Fruit fly (Drosophila melanogaster) whole organism, prepupa: ENCODE results near the gene Shc.
A peak's percentile ranks its signal among the peaks of the same experiment; 100 is the strongest.

Experiments used
- Blimp-1 ChIP-seq: fragments of 200-800 bp; sonication (Bioruptor generic); optimal IDR thresholded peaks from 3 replicates; lab custom pipeline; 2017; ENCODE audit warnings: missing biosample characterization, missing genetic modification characterization, mild to moderate bottlenecking, moderate library complexity, missing genetic modification reagents
- CG10669 ChIP-seq: fragments of 200-800 bp; sonication (Bioruptor generic); optimal IDR thresholded peaks from 3 replicates; lab custom pipeline; 2018; ENCODE audit warnings: missing biosample characterization, mild to moderate bottlenecking, missing genetic modification characterization, moderate library complexity
- CG11294 ChIP-seq: fragments of 200-800 bp; sonication (Bioruptor generic); IDR thresholded peaks from 2 replicates; pipeline ENCODE4 v1.3.6; 2022; ENCODE audit warnings: missing biosample characterization, missing genetic modification characterization
- CG11902 ChIP-seq: fragments of 200-800 bp; sonication (Bioruptor generic); optimal IDR thresholded peaks from 3 replicates; lab custom pipeline; 2016; ENCODE audit warnings: missing biosample characterization, missing genetic modification characterization
- CG15336 ChIP-seq: fragments of 200-800 bp; sonication (Bioruptor generic); IDR thresholded peaks from 2 replicates; pipeline ENCODE4 v1.3.6; 2022; ENCODE audit warnings: missing biosample characterization, missing genetic modification characterization
- CG1621 ChIP-seq: fragments of 200-800 bp; sonication (Bioruptor generic); optimal IDR thresholded peaks from 3 replicates; lab custom pipeline; 2018; ENCODE audit warnings: missing biosample characterization, mild to moderate bottlenecking, missing genetic modification characterization
- CG16779 ChIP-seq: fragments of 200-800 bp; sonication (Bioruptor generic); optimal IDR thresholded peaks from 3 replicates; lab custom pipeline; 2017; ENCODE audit warnings: missing biosample characterization, mild to moderate bottlenecking, missing genetic modification characterization
- CG3032 ChIP-seq: fragments of 200-800 bp; optimal IDR thresholded peaks from 2 replicates; lab custom pipeline; 2019; ENCODE audit warnings: missing biosample characterization, mild to moderate bottlenecking, missing genetic modification characterization, moderate library complexity
- CG31627 ChIP-seq: fragments of 200-800 bp; sonication (Bioruptor generic); optimal IDR thresholded peaks from 3 replicates; lab custom pipeline; 2016; ENCODE audit warnings: missing biosample characterization, missing genetic modification characterization
- CG32006 ChIP-seq: fragments of 200-800 bp; sonication (Bioruptor generic); optimal IDR thresholded peaks from 3 replicates; lab custom pipeline; 2017; ENCODE audit warnings: missing biosample characterization, mild to moderate bottlenecking, missing genetic modification characterization
- CG34406 ChIP-seq: fragments of 200-800 bp; sonication (Bioruptor generic); optimal IDR thresholded peaks from 3 replicates; lab custom pipeline; 2016; ENCODE audit warnings: missing biosample characterization, missing genetic modification characterization
- CG3919 ChIP-seq: fragments of 200-800 bp; sonication (Bioruptor generic); optimal IDR thresholded peaks from 3 replicates; lab custom pipeline; 2016; ENCODE audit warnings: missing biosample characterization, missing genetic modification characterization
- CG4318 ChIP-seq: fragments of 200-800 bp; sonication (Bioruptor generic); optimal IDR thresholded peaks from 3 replicates; lab custom pipeline; 2017; ENCODE audit warnings: missing biosample characterization, mild to moderate bottlenecking, missing genetic modification characterization
- CG6163 ChIP-seq: fragments of 200-800 bp; sonication (Bioruptor generic); IDR thresholded peaks from 3 replicates; pipeline ENCODE4 v1.3.6; 2022; ENCODE audit warnings: missing biosample characterization, missing genetic modification characterization
- CG6276 ChIP-seq: fragments of 200-800 bp; sonication (Bioruptor generic); optimal IDR thresholded peaks from 2 replicates; lab custom pipeline; 2017; ENCODE audit warnings: missing biosample characterization, mild to moderate bottlenecking, missing genetic modification characterization
- CG6792 ChIP-seq: fragments of 200-800 bp; sonication (Bioruptor generic); optimal IDR thresholded peaks from 3 replicates; lab custom pipeline; 2016; ENCODE audit warnings: missing biosample characterization, missing genetic modification characterization
- CG6808 ChIP-seq: fragments of 200-800 bp; sonication (Bioruptor generic); optimal IDR thresholded peaks from 3 replicates; lab custom pipeline; 2017; ENCODE audit warnings: missing biosample characterization, missing genetic modification characterization, mild to moderate bottlenecking, moderate library complexity, missing genetic modification reagents
- CG6854 ChIP-seq: fragments of 200-800 bp; sonication (Bioruptor generic); optimal IDR thresholded peaks from 2 replicates; lab custom pipeline; 2017; ENCODE audit warnings: missing biosample characterization, mild to moderate bottlenecking, missing genetic modification characterization
- CG7368 ChIP-seq: fragments of 200-800 bp; sonication (Bioruptor generic); optimal IDR thresholded peaks from 3 replicates; lab custom pipeline; 2016; ENCODE audit warnings: missing biosample characterization, missing genetic modification characterization
- CG8319 ChIP-seq: fragments of 200-800 bp; sonication (Bioruptor generic); optimal IDR thresholded peaks from 3 replicates; lab custom pipeline; 2016; ENCODE audit warnings: missing biosample characterization, missing genetic modification characterization
- CG8632 ChIP-seq: fragments of 200-800 bp; sonication (Bioruptor generic); optimal IDR thresholded peaks from 3 replicates; lab custom pipeline; 2016; ENCODE audit warnings: missing biosample characterization, missing genetic modification characterization
- CG9139 ChIP-seq: fragments of 200-800 bp; sonication (Bioruptor generic); optimal IDR thresholded peaks from 3 replicates; lab custom pipeline; 2017; ENCODE audit warnings: missing biosample characterization, mild to moderate bottlenecking, missing genetic modification characterization
- Eip75B ChIP-seq: fragments of 200-800 bp; sonication (Bioruptor generic); optimal IDR thresholded peaks from 3 replicates; lab custom pipeline; 2016; ENCODE audit warnings: missing biosample characterization, missing genetic modification characterization
- Eip78C ChIP-seq: fragments of 200-800 bp; sonication (Bioruptor generic); peaks from one replicate; lab custom pipeline; 2016; ENCODE audit warnings: missing biosample characterization, missing genetic modification characterization
- Ets21C ChIP-seq: fragments of 200-800 bp; sonication (Bioruptor generic); optimal IDR thresholded peaks from 3 replicates; lab custom pipeline; 2016; ENCODE audit warnings: missing biosample characterization, missing genetic modification characterization
- Ets96B ChIP-seq: fragments of 200-800 bp; optimal IDR thresholded peaks from 2 replicates; lab custom pipeline; 2019; ENCODE audit warnings: missing biosample characterization, mild to moderate bottlenecking, missing genetic modification characterization, moderate library complexity
- Gug ChIP-seq: fragments of 200-800 bp; sonication (Bioruptor generic); IDR thresholded peaks from 2 replicates; pipeline ENCODE4 v1.3.6; 2022; ENCODE audit warnings: missing biosample characterization, missing genetic modification characterization
- Hr38 ChIP-seq: sonication (Bioruptor generic); optimal IDR thresholded peaks from 2 replicates; lab custom pipeline; 2016; ENCODE audit warnings: missing biosample characterization, missing genetic modification characterization
- Hr39 ChIP-seq: fragments of 200-800 bp; sonication (Bioruptor generic); optimal IDR thresholded peaks from 2 replicates; lab custom pipeline; 2016; ENCODE audit warnings: missing biosample characterization, missing genetic modification characterization
- Hr4 ChIP-seq: fragments of 200-800 bp; sonication (Bioruptor generic); optimal IDR thresholded peaks from 3 replicates; lab custom pipeline; 2016; ENCODE audit warnings: missing biosample characterization, missing genetic modification characterization
- Met ChIP-seq: fragments of 200-800 bp; sonication (Bioruptor generic); optimal IDR thresholded peaks from 3 replicates; lab custom pipeline; 2016; ENCODE audit warnings: missing biosample characterization, missing genetic modification characterization
- Smox ChIP-seq: fragments of 200-800 bp; sonication (Bioruptor generic); optimal IDR thresholded peaks from 3 replicates; lab custom pipeline; 2016; ENCODE audit warnings: missing biosample characterization, missing genetic modification characterization
- Sox102F ChIP-seq: fragments of 200-800 bp; sonication (Bioruptor generic); optimal IDR thresholded peaks from 2 replicates; lab custom pipeline; 2016; ENCODE audit warnings: missing biosample characterization, mild to moderate bottlenecking, missing genetic modification characterization
- Sox15 ChIP-seq: fragments of 200-800 bp; sonication (Bioruptor generic); optimal IDR thresholded peaks from 3 replicates; lab custom pipeline; 2016; ENCODE audit warnings: missing biosample characterization, missing genetic modification characterization
- achi ChIP-seq: fragments of 200-800 bp; sonication (Bioruptor generic); optimal IDR thresholded peaks from 3 replicates; lab custom pipeline; 2016; ENCODE audit warnings: missing biosample characterization, missing genetic modification characterization
- dac ChIP-seq: fragments of 200-800 bp; sonication (Bioruptor generic); optimal IDR thresholded peaks from 2 replicates; lab custom pipeline; 2017; ENCODE audit warnings: missing biosample characterization, mild to moderate bottlenecking, missing genetic modification characterization
- eg ChIP-seq: fragments of 200-800 bp; sonication (Bioruptor generic); IDR thresholded peaks from 3 replicates; pipeline ENCODE4 v1.3.6; 2022; ENCODE audit warnings: missing biosample characterization, missing genetic modification characterization
- fd59A ChIP-seq: fragments of 200-800 bp; sonication (Bioruptor generic); optimal IDR thresholded peaks from 2 replicates; lab custom pipeline; 2017; ENCODE audit warnings: missing biosample characterization, mild to moderate bottlenecking, missing genetic modification characterization, missing genetic modification reagents
- fd85E ChIP-seq: fragments of 200-800 bp; sonication (Bioruptor generic); optimal IDR thresholded peaks from 3 replicates; lab custom pipeline; 2016; ENCODE audit warnings: missing biosample characterization, missing genetic modification characterization
- fkh ChIP-seq: fragments of 200-800 bp; sonication (Bioruptor generic); optimal IDR thresholded peaks from 3 replicates; lab custom pipeline; 2017; ENCODE audit warnings: missing biosample characterization, mild to moderate bottlenecking, missing genetic modification characterization, moderate library complexity
- lz ChIP-seq: fragments of 200-800 bp; sonication (Bioruptor generic); optimal IDR thresholded peaks from 3 replicates; lab custom pipeline; 2016; ENCODE audit warnings: missing biosample characterization, missing genetic modification characterization
- pdm3 ChIP-seq: fragments of 200-800 bp; sonication (Bioruptor generic); optimal IDR thresholded peaks from 3 replicates; lab custom pipeline; 2016; ENCODE audit warnings: missing biosample characterization, missing genetic modification characterization
- ss ChIP-seq, 2 experiments: fragments of 200-800 bp; sonication (Bioruptor generic); optimal IDR thresholded peaks; 2 replicates in 1 of 2; 3 replicates in 1 of 2; lab custom pipeline; 2017 to 2018; ENCODE audit warnings: mild to moderate bottlenecking in 2 of 2, missing biosample characterization in 2 of 2, missing genetic modification characterization in 2 of 2, moderate library complexity in 1 of 2
- svp ChIP-seq: fragments of 200-800 bp; sonication (Bioruptor generic); peaks from one replicate; lab custom pipeline; 2016; ENCODE audit warnings: missing biosample characterization, missing genetic modification characterization
- topi ChIP-seq: fragments of 200-800 bp; sonication (Bioruptor generic); optimal IDR thresholded peaks from 3 replicates; lab custom pipeline; 2016; ENCODE audit warnings: missing biosample characterization, missing genetic modification characterization
- vri ChIP-seq: fragments of 200-800 bp; sonication (Bioruptor generic); optimal IDR thresholded peaks from 3 replicates; lab custom pipeline; 2016; ENCODE audit warnings: missing biosample characterization, mild to moderate bottlenecking, missing genetic modification characterization

Shc gene

DNA sequence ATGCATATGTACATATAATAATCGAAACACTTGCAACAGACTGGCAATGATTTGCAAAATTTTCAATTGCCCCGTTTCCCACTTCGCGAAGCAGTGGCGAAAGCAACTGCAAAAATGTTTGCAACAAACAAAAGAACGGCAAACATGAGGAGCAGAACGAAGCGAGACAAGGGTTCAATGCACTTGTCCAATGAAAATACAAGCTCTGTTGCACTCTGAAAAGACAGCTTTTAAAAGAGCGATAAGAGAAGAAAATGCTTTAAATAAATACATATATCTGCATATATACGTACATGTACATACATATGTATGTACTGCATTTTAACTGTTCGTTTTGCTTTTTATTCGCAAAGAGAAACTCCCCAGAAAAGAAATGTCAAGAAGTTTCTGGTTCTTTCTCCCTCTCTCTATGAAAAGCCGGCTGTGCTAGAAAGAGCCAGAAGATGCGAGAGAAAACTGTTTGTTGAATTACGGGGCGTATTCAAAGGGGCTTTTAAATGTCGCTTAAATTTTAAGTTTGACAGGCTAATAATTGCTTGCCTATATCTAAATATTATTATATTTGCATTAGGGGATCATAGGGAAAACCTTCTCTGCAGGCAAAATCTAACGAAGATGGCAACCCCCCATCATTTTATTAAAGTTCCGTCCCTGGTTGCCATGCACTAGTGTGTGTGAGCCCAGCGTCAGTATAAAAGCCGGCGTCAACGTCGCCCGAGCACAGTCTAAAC, 43.3 kb upstream of the Shc start, which contains the start of gene Hsp27 (continued):
- TF ChIP-seq CG11902 (GFP tag; lab: Kevin White, UChicago) (peak; percentile 100), CG8319 (GFP tag; lab: Kevin White, UChicago) (peak; percentile 100), fkh (GFP tag; lab: Kevin White, UChicago) (peak; percentile 98), vri (GFP tag; lab: Kevin White, UChicago) (peak; percentile 99), pdm3 (peak; percentile 100), Ets96B (tag; lab: Kevin White, UChicago) (peak; percentile 100), Sox102F (GFP tag; lab: Kevin White, UChicago) (peak; percentile 100), CG4318 (GFP tag; lab: Kevin White, UChicago) (peak; percentile 100), Eip75B (GFP tag; lab: Kevin White, UChicago) (peak; percentile 100), CG8632 (GFP tag; lab: Kevin White, UChicago) (peak; percentile 100), CG31627 (GFP tag; lab: Kevin White, UChicago) (peak; percentile 99), Hr38 (GFP tag; lab: Kevin White, UChicago) (peak; percentile 70), topi (GFP tag; lab: Kevin White, UChicago) (peak; percentile 100), lz (peak; percentile 100), eg (GFP tag; lab: Robert Waterston, UW) (peak; percentile 100), fd59A (GFP tag; lab: Kevin White, UChicago) (peak; percentile 99), CG34406 (GFP tag; lab: Kevin White, UChicago) (peak; percentile 100), CG6808 (GFP tag; lab: Kevin White, UChicago) (peak; percentile 99), CG16779 (tag; lab: Kevin White, UChicago) (peak; percentile 99), CG6854 (GFP tag; lab: Kevin White, UChicago) (peak; percentile 100), Gug (GFP tag; lab: Robert Waterston, UW) (peak; percentile 100), Ets21C (peak; percentile 99), Met (GFP tag; lab: Kevin White, UChicago) (peak; percentile 100), Hr39 (peak; percentile 99), Sox15 (GFP tag; lab: Kevin White, UChicago) (peak; percentile 99), CG6276 (GFP tag; lab: Kevin White, UChicago) (peak; percentile 100), CG15336 (GFP tag; lab: Robert Waterston, UW) (peak; percentile 100), CG1621 (tag; lab: Kevin White, UChicago) (peak; percentile 99), Eip78C (GFP tag; lab: Kevin White, UChicago) (peak; percentile 100), CG6163 (GFP tag; lab: Robert Waterston, UW) (peak; percentile 100), CG7368 (GFP tag; lab: Kevin White, UChicago) (peak; percentile 100), fd85E (GFP tag; lab: Kevin White, UChicago) (peak; percentile 99), svp (peak; percentile 100), achi (GFP tag; lab: Kevin White, UChicago) (peak; percentile 99), ss (GFP tag; optimal IDR thresholded peaks at IDR 0.05; lab: Kevin White, UChicago) (peak; percentile 99)

- no peak for TF ChIP-seq Hr4 (GFP tag; lab: Kevin White, UChicago)
- TF ChIP-seq CG9139 (GFP tag; lab: Kevin White, UChicago) = no peak
- TF ChIP-seq CG6792 (GFP tag; lab: Kevin White, UChicago) = no peak
- no peak for TF ChIP-seq CG6854 (GFP tag; lab: Kevin White, UChicago)
- no peak for TF ChIP-seq Hr39
- TF ChIP-seq vri (GFP tag; lab: Kevin White, UChicago) = no peak
- no peak for TF ChIP-seq fkh (GFP tag; lab: Kevin White, UChicago)
- TF ChIP-seq Blimp-1 (GFP tag; lab: Kevin White, UChicago) = no peak
- TF ChIP-seq dac (GFP tag; lab: Kevin White, UChicago) = no peak
- TF ChIP-seq Smox (GFP tag; lab: Kevin White, UChicago) = no peak
- TF ChIP-seq CG6163 (GFP tag; lab: Robert Waterston, UW) = no peak
- TF ChIP-seq CG11902 (GFP tag; lab: Kevin White, UChicago) = no peak
- TF ChIP-seq CG15336 (GFP tag; lab: Robert Waterston, UW) = no peak
- no peak for TF ChIP-seq CG11294
- no peak for TF ChIP-seq CG32006 (GFP tag; lab: Kevin White, UChicago)
- TF ChIP-seq CG3032 = no peak
- no peak for TF ChIP-seq eg (GFP tag; lab: Robert Waterston, UW)
- no peak for TF ChIP-seq CG3919 (GFP tag; lab: Kevin White, UChicago)
- TF ChIP-seq CG10669 (GFP tag; lab: Kevin White, UChicago) = no peak
These were observed 42.2 kb upstream of the Shc start for dm6 chr3L:9384445-9385079.
